Fruit fly (Drosophila melanogaster) whole organism, embryonic: ENCODE data around the gene fok.

ENCODE experiments used
- Aef1 ChIP-seq: fragments of 200-800 bp; sonication (Bioruptor generic); IDR thresholded peaks from 3 replicates; pipeline ENCODE4 v1.3.6; 2022; ENCODE audit warnings: missing biosample characterization, missing genetic modification characterization
- Antp ChIP-seq: fragments of 200-800 bp; sonication (Bioruptor generic); optimal IDR thresholded peaks from 3 replicates; lab custom pipeline; 2016; ENCODE audit warnings: missing biosample characterization, missing genetic modification characterization
- Bdp1 ChIP-seq: fragments of 200-800 bp; sonication (Bioruptor generic); optimal IDR thresholded peaks from 3 replicates; lab custom pipeline; 2016; ENCODE audit warnings: missing biosample characterization, missing genetic modification characterization
- Bgb ChIP-seq: fragments of 200-800 bp; sonication (Bioruptor generic); IDR thresholded peaks from 2 replicates; pipeline ENCODE4 v1.3.6; 2022; ENCODE audit warnings: missing biosample characterization, missing genetic modification characterization; ENCODE audit not compliant: partially characterized antibody
- CG16815 ChIP-seq: fragments of 200-800 bp; sonication (Bioruptor generic); optimal IDR thresholded peaks from 3 replicates; lab custom pipeline; 2017; ENCODE audit warnings: missing biosample characterization, mild to moderate bottlenecking, missing genetic modification characterization
- CG17612 ChIP-seq: fragments of 200-800 bp; sonication (Bioruptor generic); IDR thresholded peaks from 2 replicates; pipeline ENCODE4 v1.3.6; 2022; ENCODE audit warnings: missing biosample characterization, missing genetic modification characterization
- CG18476 ChIP-seq: fragments of 200-800 bp; sonication (Bioruptor generic); optimal IDR thresholded peaks from 2 replicates; lab custom pipeline; 2016; ENCODE audit warnings: missing biosample characterization, mild to moderate bottlenecking, missing genetic modification characterization
- CG30020 ChIP-seq: fragments of 200-800 bp; optimal IDR thresholded peaks from 2 replicates; lab custom pipeline; 2019; ENCODE audit warnings: missing biosample characterization, mild to moderate bottlenecking, missing genetic modification characterization, moderate library complexity
- CG3281 ChIP-seq: fragments of 200-800 bp; sonication (Bioruptor generic); optimal IDR thresholded peaks from 3 replicates; lab custom pipeline; 2017; ENCODE audit warnings: missing biosample characterization, mild to moderate bottlenecking, missing genetic modification characterization
- CG6791 ChIP-seq: fragments of 200-800 bp; sonication (Bioruptor generic); IDR thresholded peaks from 3 replicates; pipeline ENCODE4 v1.3.6; 2022; ENCODE audit warnings: missing biosample characterization, missing genetic modification characterization; ENCODE audit not compliant: partially characterized antibody
- CG7271 ChIP-seq: fragments of 200-800 bp; sonication (Bioruptor generic); optimal IDR thresholded peaks from 2 replicates; lab custom pipeline; 2018; ENCODE audit warnings: missing biosample characterization, mild to moderate bottlenecking, missing genetic modification characterization, moderate library complexity
- CG7372 ChIP-seq: fragments of 200-800 bp; sonication (Bioruptor generic); IDR thresholded peaks from 2 replicates; pipeline ENCODE4 v1.3.6; 2022; ENCODE audit warnings: missing biosample characterization, missing genetic modification characterization
- CG8388 ChIP-seq: fragments of 200-800 bp; sonication (Bioruptor generic); optimal IDR thresholded peaks from 2 replicates; lab custom pipeline; 2019; ENCODE audit warnings: missing biosample characterization, mild to moderate bottlenecking, missing genetic modification characterization, moderate library complexity
- CG8924 ChIP-seq: fragments of 200-800 bp; optimal IDR thresholded peaks from 3 replicates; lab custom pipeline; 2019; ENCODE audit warnings: missing biosample characterization, mild to moderate bottlenecking, missing genetic modification characterization, moderate library complexity
- CG9609 ChIP-seq: fragments of 200-800 bp; sonication (Bioruptor generic); optimal IDR thresholded peaks from 3 replicates; lab custom pipeline; 2016; ENCODE audit warnings: missing biosample characterization, missing genetic modification characterization
- CoRest ChIP-seq: fragments of 200-800 bp; sonication (Bioruptor generic); optimal IDR thresholded peaks from 3 replicates; lab custom pipeline; 2018; ENCODE audit warnings: missing biosample characterization, mild to moderate bottlenecking, missing genetic modification characterization, moderate library complexity
- D19A ChIP-seq: fragments of 200-800 bp; optimal IDR thresholded peaks from 3 replicates; lab custom pipeline; 2019; ENCODE audit warnings: missing biosample characterization, mild to moderate bottlenecking, missing genetic modification characterization, moderate library complexity
- Dfd ChIP-seq, 2 experiments: fragments of >200 bp; optimal IDR thresholded peaks; 2 replicates each; lab custom pipeline; 2017; ENCODE audit warnings: missing biosample characterization in 2 of 2, missing genetic modification characterization in 2 of 2
- Dip2 ChIP-seq: fragments of 200-800 bp; sonication (Bioruptor generic); IDR thresholded peaks from 2 replicates; pipeline ENCODE4 v1.3.6; 2022; ENCODE audit warnings: missing biosample characterization, missing genetic modification characterization
- Dp ChIP-seq: fragments of 200-800 bp; sonication (Bioruptor generic); optimal IDR thresholded peaks from 2 replicates; lab custom pipeline; 2018; ENCODE audit warnings: missing biosample characterization, mild to moderate bottlenecking, missing genetic modification characterization, moderate library complexity
- Ets65A ChIP-seq: fragments of 200-800 bp; sonication (Bioruptor generic); peaks from one replicate; lab custom pipeline; 2016; ENCODE audit warnings: missing biosample characterization, missing genetic modification characterization
- Pdp1 ChIP-seq, 2 experiments: fragments of 200-800 bp; sonication (Bioruptor generic); optimal IDR thresholded peaks; 3 replicates each; lab custom pipeline; 2016; ENCODE audit warnings: missing biosample characterization in 2 of 2, missing genetic modification characterization in 2 of 2, mild to moderate bottlenecking in 1 of 2, moderate library complexity in 1 of 2
- Rfx ChIP-seq: fragments of 200-800 bp; sonication (Bioruptor generic); IDR thresholded peaks from 2 replicates; pipeline ENCODE4 v1.3.6; 2022; ENCODE audit warnings: missing biosample characterization, missing genetic modification characterization
- Vsx1 ChIP-seq: fragments of 200-800 bp; sonication (Bioruptor generic); optimal IDR thresholded peaks from 2 replicates; lab custom pipeline; 2017; ENCODE audit warnings: missing biosample characterization, mild to moderate bottlenecking, missing genetic modification characterization, missing genetic modification reagents
- Xbp1 ChIP-seq: fragments of 200-800 bp; sonication (Bioruptor generic); optimal IDR thresholded peaks from 3 replicates; lab custom pipeline; 2016; ENCODE audit warnings: missing biosample characterization, mild to moderate bottlenecking, missing genetic modification characterization
- ab ChIP-seq: fragments of 200-800 bp; sonication (Bioruptor generic); optimal IDR thresholded peaks from 2 replicates; lab custom pipeline; 2016; ENCODE audit warnings: missing biosample characterization, missing genetic modification characterization
- amos ChIP-seq: fragments of 200-800 bp; sonication (Bioruptor generic); IDR thresholded peaks from 2 replicates; pipeline ENCODE4 v1.3.6; 2022; ENCODE audit warnings: missing biosample characterization, missing genetic modification characterization; ENCODE audit not compliant: partially characterized antibody
- ara ChIP-seq: fragments of 200-800 bp; sonication (Bioruptor generic); IDR thresholded peaks from 2 replicates; pipeline ENCODE4 v1.3.6; 2022; ENCODE audit warnings: missing biosample characterization, missing genetic modification characterization
- ato ChIP-seq: fragments of 200-800 bp; sonication (Bioruptor generic); IDR thresholded peaks from 2 replicates; pipeline ENCODE4 v1.3.6; 2022; ENCODE audit warnings: missing biosample characterization, missing genetic modification characterization; ENCODE audit not compliant: partially characterized antibody
- az2 ChIP-seq: fragments of 200-800 bp; sonication (Bioruptor generic); optimal IDR thresholded peaks from 3 replicates; lab custom pipeline; 2016; ENCODE audit warnings: missing biosample characterization, missing genetic modification characterization
- bbx ChIP-seq: fragments of 200-800 bp; sonication (Bioruptor generic); IDR thresholded peaks from 2 replicates; pipeline ENCODE4 v1.3.6; 2022; ENCODE audit warnings: missing biosample characterization, missing genetic modification characterization; ENCODE audit not compliant: partially characterized antibody
- bowl ChIP-seq: fragments of 200-800 bp; sonication (Bioruptor generic); IDR thresholded peaks from 2 replicates; pipeline ENCODE4 v1.3.6; 2022; ENCODE audit warnings: missing biosample characterization, missing genetic modification characterization
- bsh ChIP-seq, 2 experiments: fragments of 200-800 bp; sonication (Bioruptor generic); optimal IDR thresholded peaks; 2 replicates each; lab custom pipeline; 2017 to 2018; ENCODE audit warnings: mild to moderate bottlenecking in 2 of 2, missing biosample characterization in 2 of 2, missing genetic modification characterization in 2 of 2, moderate library complexity in 1 of 2
- exex ChIP-seq: fragments of 200-800 bp; sonication (Bioruptor generic); optimal IDR thresholded peaks from 4 replicates; lab custom pipeline; 2018; ENCODE audit warnings: missing biosample characterization, mild to moderate bottlenecking, missing genetic modification characterization, moderate library complexity
- insv ChIP-seq, 2 experiments: fragments of 200-800 bp; sonication (Bioruptor generic); optimal IDR thresholded peaks; 3 replicates each; lab custom pipeline; 2016 to 2018; ENCODE audit warnings: missing biosample characterization in 2 of 2, missing genetic modification characterization in 2 of 2
- inv ChIP-seq: fragments of 200-800 bp; sonication (Bioruptor generic); IDR thresholded peaks from 2 replicates; pipeline ENCODE4 v1.3.6; 2022; ENCODE audit warnings: missing biosample characterization, missing genetic modification characterization; ENCODE audit not compliant: partially characterized antibody
- jigr1 ChIP-seq: fragments of 200-800 bp; sonication (Bioruptor generic); IDR thresholded peaks from 3 replicates; pipeline ENCODE4 v1.3.6; 2022; ENCODE audit warnings: missing biosample characterization, missing genetic modification characterization
- klu ChIP-seq: fragments of 200-800 bp; sonication (Bioruptor generic); IDR thresholded peaks from 2 replicates; pipeline ENCODE4 v1.3.6; 2022; ENCODE audit warnings: missing biosample characterization, missing genetic modification characterization
- lilli ChIP-seq: fragments of 200-800 bp; sonication (Bioruptor generic); optimal IDR thresholded peaks from 3 replicates; lab custom pipeline; 2016; ENCODE audit warnings: missing biosample characterization, missing genetic modification characterization
- lmd ChIP-seq: fragments of 200-800 bp; sonication (Bioruptor generic); IDR thresholded peaks from 2 replicates; pipeline ENCODE4 v1.3.6; 2022; ENCODE audit warnings: missing biosample characterization, missing genetic modification characterization
- oc ChIP-seq: fragments of 200-800 bp; sonication (Bioruptor generic); optimal IDR thresholded peaks from 2 replicates; lab custom pipeline; 2018; ENCODE audit warnings: missing biosample characterization, mild to moderate bottlenecking, missing genetic modification characterization, moderate library complexity
- ranshi ChIP-seq: fragments of 200-800 bp; sonication (Bioruptor generic); IDR thresholded peaks from 2 replicates; pipeline ENCODE4 v1.3.6; 2022; ENCODE audit warnings: missing biosample characterization, missing genetic modification characterization
- rib ChIP-seq: fragments of 200-800 bp; sonication (Bioruptor generic); IDR thresholded peaks from 2 replicates; pipeline ENCODE4 v1.3.6; 2022; ENCODE audit warnings: missing biosample characterization, missing genetic modification characterization
- row ChIP-seq: fragments of 200-800 bp; sonication (Bioruptor generic); IDR thresholded peaks from 3 replicates; pipeline ENCODE4 v1.3.6; 2022; ENCODE audit warnings: missing biosample characterization, missing genetic modification characterization
- schlank ChIP-seq: fragments of 200-800 bp; sonication (Bioruptor generic); optimal IDR thresholded peaks from 2 replicates; lab custom pipeline; 2018; ENCODE audit warnings: missing biosample characterization, mild to moderate bottlenecking, missing genetic modification characterization
- seq ChIP-seq: fragments of 200-800 bp; sonication (Bioruptor generic); IDR thresholded peaks from 2 replicates; pipeline ENCODE4 v1.3.6; 2022; ENCODE audit warnings: missing biosample characterization, missing genetic modification characterization
- so ChIP-seq: fragments of 200-800 bp; sonication (Bioruptor generic); IDR thresholded peaks from 3 replicates; pipeline ENCODE4 v1.3.6; 2022; ENCODE audit warnings: missing biosample characterization, missing genetic modification characterization
- sob ChIP-seq: fragments of 200-800 bp; sonication (Bioruptor generic); IDR thresholded peaks from 2 replicates; pipeline ENCODE4 v1.3.6; 2022; ENCODE audit warnings: missing biosample characterization, missing genetic modification characterization
- vfl ChIP-seq: fragments of 200-800 bp; sonication (Bioruptor generic); optimal IDR thresholded peaks from 2 replicates; lab custom pipeline; 2016; ENCODE audit warnings: missing biosample characterization, missing genetic modification characterization
- vvl ChIP-seq: fragments of 200-800 bp; sonication (Bioruptor generic); IDR thresholded peaks from 2 replicates; pipeline ENCODE4 v1.3.6; 2022; ENCODE audit warnings: missing biosample characterization, missing genetic modification characterization

The fok gene

dm6 chr2L:20061018-20061657 is 23.7 kb downstream of the fok start, which contains the start of the genes barr and lok (continued):
- TF ChIP-seq Aef1 (GFP tag; lab: Robert Waterston, UW) (peak; percentile 51), amos (GFP tag; lab: Robert Waterston, UW) (peak; percentile 19; the same call in 1 of the 2 replicates), lmd (peak; percentile 46), Rfx (peak; percentile 51; the same call in 1 of the 2 replicates), seq (GFP tag; lab: Robert Waterston, UW) (no peak), oc (tag; lab: Kevin White, UChicago) (no peak), Bgb (GFP tag; lab: Robert Waterston, UW) (no peak), az2 (GFP tag; lab: Kevin White, UChicago) (peak; percentile 59), Antp (GFP tag; lab: Kevin White, UChicago) (peak; percentile 44), rib (GFP tag; lab: Robert Waterston, UW) (no peak), Bdp1 (GFP tag; lab: Kevin White, UChicago) (peak; percentile 24), ara (GFP tag; lab: Robert Waterston, UW) (no peak), ato (GFP tag; lab: Robert Waterston, UW) (no peak), vvl (0 out of 2 replicates have a peak, but pooled peaks have one; percentile 23), CG8388 (peak; percentile 62), D19A (tag; lab: Kevin White, UChicago) (no peak), CG9609 (GFP tag; lab: Kevin White, UChicago) (peak; percentile 30), CG16815 (GFP tag; lab: Kevin White, UChicago) (peak; percentile 61), ab (GFP tag; lab: Kevin White, UChicago) (no peak), bowl (GFP tag; lab: Robert Waterston, UW) (no peak), insv (GFP tag; optimal IDR thresholded peaks at IDR 0.05; lab: Kevin White, UChicago) (no peak), so (GFP tag; lab: Robert Waterston, UW) (no peak), CG7372 (peak; percentile 12; the same call in 1 of the 2 replicates), CG18476 (peak; percentile 60), row (GFP tag; lab: Robert Waterston, UW) (peak; percentile 83), CG8924 (tag; lab: Kevin White, UChicago) (peak; percentile 70), klu (GFP tag; lab: Robert Waterston, UW) (peak; percentile 34; the same call in 1 of the 2 replicates), Pdp1 (GFP tag; optimal IDR thresholded peaks at IDR 0.05; lab: Kevin White, UChicago) (peak in 1 of 2 experiments; percentile 56), ranshi (GFP tag; lab: Robert Waterston, UW) (no peak), lilli (GFP tag; lab: Kevin White, UChicago) (peak; percentile 60), CG17612 (GFP tag; lab: Robert Waterston, UW) (no peak), CG7271 (tag; lab: Kevin White, UChicago) (no peak), sob (GFP tag; lab: Robert Waterston, UW) (peak; percentile 38; the same call in 1 of the 2 replicates), CG6791 (no peak), Dip2 (GFP tag; lab: Robert Waterston, UW) (no peak), CG30020 (peak; percentile 66), schlank (tag; lab: Kevin White, UChicago) (no peak), Ets65A (peak; percentile 97), Dp (GFP tag; lab: Kevin White, UChicago) (peak; percentile 57), bsh (GFP tag; optimal IDR thresholded peaks at IDR 0.05; lab: Kevin White, UChicago) (peak in 1 of 2 experiments; percentile 4), vfl (GFP tag; lab: Kevin White, UChicago) (peak; percentile 19), exex (peak; percentile 19), Vsx1 (GFP tag; lab: Kevin White, UChicago) (no peak), CG3281 (GFP tag; lab: Kevin White, UChicago) (peak; percentile 14), Xbp1 (GFP tag; lab: Kevin White, UChicago) (peak; percentile 63), CoRest (tag; lab: Kevin White, UChicago) (peak; percentile 83), Dfd (GFP tag; optimal IDR thresholded peaks at IDR 0.05; lab: Kevin White, UChicago) (peak in 1 of 2 experiments; percentile 86), jigr1 (no peak), bbx (GFP tag; lab: Robert Waterston, UW) (no peak), inv (GFP tag; lab: Robert Waterston, UW) (no peak)
